Worm (Caenorhabditis elegans) whole organism, young adult: ENCODE data around the gene mif-4.
A peak's percentile ranks its signal among the peaks of the same experiment; 100 is the strongest.

Experiments used
- B0019.2 ChIP-seq: fragments of 200-800 bp; sonication (Bioruptor generic); conservative IDR thresholded peaks from 2 replicates; pipeline ENCODE4 v1.3.6; 2022; ENCODE audit warnings: missing genetic modification reagents, missing genetic modification characterization, missing compliant biosample characterization
- B0035.1 ChIP-seq: sonication (generic microtip); optimal IDR thresholded peaks from 2 replicates; lab custom pipeline; 2016; ENCODE audit warnings: missing genetic modification characterization, mild to moderate bottlenecking, missing compliant biosample characterization, missing genotype, missing genetic modification reagents
- B0261.1 ChIP-seq: sonication (generic microtip); optimal IDR thresholded peaks from 2 replicates; lab custom pipeline; 2016; ENCODE audit warnings: mild to moderate bottlenecking, missing genetic modification characterization, moderate library complexity, missing compliant biosample characterization
- B0336.3 ChIP-seq: fragments of 200-800 bp; sonication (Bioruptor generic); IDR thresholded peaks from 2 replicates; pipeline ENCODE4 v1.3.6; 2022; ENCODE audit warnings: missing genetic modification characterization, missing compliant biosample characterization
- D2030.7 ChIP-seq: fragments of 200-800 bp; sonication (Bioruptor generic); IDR thresholded peaks from 2 replicates; pipeline ENCODE4 v1.3.6; 2022; ENCODE audit warnings: missing genetic modification reagents, missing genetic modification characterization, missing compliant biosample characterization
- F22D6.2 ChIP-seq: sonication (generic microtip); optimal IDR thresholded peaks from 2 replicates; lab custom pipeline; 2016; ENCODE audit warnings: mild to moderate bottlenecking, missing genetic modification characterization, missing compliant biosample characterization
- F39B2.1 ChIP-seq: fragments of 200-800 bp; sonication (Bioruptor generic); IDR thresholded peaks from 2 replicates; pipeline ENCODE4 v1.3.6; 2022; ENCODE audit warnings: missing genetic modification reagents, missing genetic modification characterization, missing compliant biosample characterization
- F52B5.7 ChIP-seq: sonication (generic microtip); optimal IDR thresholded peaks from 2 replicates; lab custom pipeline; 2016; ENCODE audit warnings: mild to moderate bottlenecking, missing genetic modification characterization, missing compliant biosample characterization
- K12H6.12 ChIP-seq: fragments of 200-800 bp; sonication (Bioruptor generic); optimal IDR thresholded peaks from 2 replicates; lab custom pipeline; 2018; ENCODE audit warnings: mild to moderate bottlenecking, missing genetic modification characterization, missing compliant biosample characterization
- T26A5.8 ChIP-seq: sonication (generic microtip); optimal IDR thresholded peaks from 2 replicates; lab custom pipeline; 2016; ENCODE audit warnings: missing genetic modification characterization, missing compliant biosample characterization
- Y53G8AR.9 ChIP-seq: fragments of 200-800 bp; sonication (Bioruptor generic); conservative IDR thresholded peaks from 2 replicates; pipeline ENCODE4 v1.3.6; 2022; ENCODE audit warnings: missing genetic modification reagents, missing genetic modification characterization, missing compliant biosample characterization
- ZK185.1 ChIP-seq: sonication (generic microtip); optimal IDR thresholded peaks from 2 replicates; lab custom pipeline; 2016; ENCODE audit warnings: mild to moderate bottlenecking, missing genetic modification characterization, missing compliant biosample characterization; ENCODE audit not compliant: poor library complexity, severe bottlenecking
- akir-1 ChIP-seq: fragments of 200-800 bp; sonication (Bioruptor generic); optimal IDR thresholded peaks from 2 replicates; lab custom pipeline; 2018; ENCODE audit warnings: mild to moderate bottlenecking, missing genetic modification characterization, moderate library complexity, missing compliant biosample characterization
- ama-1 ChIP-seq, 3 experiments: fragments of 150-350 bp in 1 of 3; sonication (generic microtip) in 2 of 3; optimal IDR thresholded peaks; 2 replicates each; lab custom pipeline; 2014 to 2018; ENCODE audit warnings: missing biosample characterization in 2 of 3, missing genetic modification characterization in 2 of 3, missing genetic modification reagents in 2 of 3
- aptf-2 ChIP-seq: fragments of 200-800 bp; sonication (Bioruptor generic); conservative IDR thresholded peaks from 2 replicates; pipeline ENCODE4 v1.3.6; 2022; ENCODE audit warnings: missing genetic modification reagents, missing genetic modification characterization, missing compliant biosample characterization
- attf-3 ChIP-seq: fragments of 200-800 bp; sonication (Bioruptor generic); conservative IDR thresholded peaks from 2 replicates; pipeline ENCODE4 v1.3.6; 2022; ENCODE audit warnings: missing genetic modification reagents, missing genetic modification characterization, missing compliant biosample characterization
- ceh-27 ChIP-seq: fragments of 200-800 bp; sonication (Bioruptor generic); optimal IDR thresholded peaks from 2 replicates; lab custom pipeline; 2018; ENCODE audit warnings: mild to moderate bottlenecking, missing genetic modification characterization, moderate library complexity, missing compliant biosample characterization
- ceh-58 ChIP-seq: fragments of 200-800 bp; sonication (Bioruptor generic); IDR thresholded peaks from 2 replicates; pipeline ENCODE4 v1.3.6; 2022; ENCODE audit warnings: missing genetic modification characterization, missing compliant biosample characterization
- chd-7 ChIP-seq: sonication (generic microtip); optimal IDR thresholded peaks from 2 replicates; lab custom pipeline; 2016; ENCODE audit warnings: mild to moderate bottlenecking, missing genetic modification characterization, moderate library complexity, missing compliant biosample characterization
- dpff-1 ChIP-seq: sonication (generic microtip); optimal IDR thresholded peaks from 2 replicates; lab custom pipeline; 2017; ENCODE audit warnings: mild to moderate bottlenecking, missing genetic modification characterization, missing compliant biosample characterization
- efl-1 ChIP-seq: fragments of 150-350 bp; optimal IDR thresholded peaks from 2 replicates; lab custom pipeline; 2014; ENCODE audit warnings: missing biosample characterization, missing genetic modification reagents, missing genetic modification characterization
- egl-18 ChIP-seq: fragments of 200-800 bp; sonication (Bioruptor generic); IDR thresholded peaks from 2 replicates; pipeline ENCODE4 v1.3.6; 2022; ENCODE audit warnings: missing genetic modification reagents, missing genetic modification characterization, missing compliant biosample characterization
- ets-4 ChIP-seq: fragments of 200-800 bp; sonication (Bioruptor generic); optimal IDR thresholded peaks from 2 replicates; lab custom pipeline; 2018; ENCODE audit warnings: mild to moderate bottlenecking, missing genetic modification characterization, missing compliant biosample characterization
- fkh-3 ChIP-seq: sonication (generic microtip); optimal IDR thresholded peaks from 2 replicates; lab custom pipeline; 2016; ENCODE audit warnings: mild to moderate bottlenecking, missing genetic modification characterization, missing compliant biosample characterization
- him-1 ChIP-seq: sonication (generic microtip); optimal IDR thresholded peaks from 2 replicates; lab custom pipeline; 2016; ENCODE audit warnings: missing genotype, missing genetic modification reagents, missing genetic modification characterization, missing compliant biosample characterization
- hlh-12 ChIP-seq: sonication (generic microtip); optimal IDR thresholded peaks from 2 replicates; lab custom pipeline; 2016; ENCODE audit warnings: missing genetic modification characterization, missing compliant biosample characterization
- lag-1 ChIP-seq: fragments of 200-800 bp; sonication (Bioruptor generic); IDR thresholded peaks from 2 replicates; pipeline ENCODE4 v1.3.6; 2022; ENCODE audit warnings: missing genetic modification reagents, missing genetic modification characterization, missing compliant biosample characterization
- let-526 ChIP-seq: fragments of 200-800 bp; sonication (Bioruptor generic); IDR thresholded peaks from 2 replicates; pipeline ENCODE4 v1.3.6; 2022; ENCODE audit warnings: missing genetic modification reagents, missing genetic modification characterization, missing compliant biosample characterization
- lin-35 ChIP-seq, 3 experiments: fragments of 150-350 bp in 2 of 3; sonication (generic microtip) in 1 of 3; optimal IDR thresholded peaks; 2 replicates each; lab custom pipeline; 2014 to 2018; ENCODE audit warnings: missing biosample characterization in 3 of 3, missing genetic modification characterization in 3 of 3, missing genetic modification reagents in 3 of 3
- lin-54 ChIP-seq: fragments of 200-800 bp; sonication (Bioruptor generic); optimal IDR thresholded peaks from 2 replicates; lab custom pipeline; 2018; ENCODE audit warnings: mild to moderate bottlenecking, missing genetic modification characterization, missing compliant biosample characterization
- lsl-1 ChIP-seq: fragments of 200-800 bp; sonication (Bioruptor generic); optimal IDR thresholded peaks from 2 replicates; lab custom pipeline; 2018; ENCODE audit warnings: mild to moderate bottlenecking, missing genetic modification characterization, moderate library complexity, missing compliant biosample characterization
- madf-10 ChIP-seq: sonication (generic microtip); optimal IDR thresholded peaks from 2 replicates; lab custom pipeline; 2016; ENCODE audit warnings: mild to moderate bottlenecking, missing genetic modification characterization, missing compliant biosample characterization
- madf-6 ChIP-seq: fragments of 200-800 bp; sonication (Bioruptor generic); IDR thresholded peaks from 2 replicates; pipeline ENCODE4 v1.3.6; 2022; ENCODE audit warnings: missing genetic modification reagents, missing genetic modification characterization, missing compliant biosample characterization
- madf-8 ChIP-seq: fragments of 200-800 bp; sonication (Bioruptor generic); conservative IDR thresholded peaks from 2 replicates; pipeline ENCODE4 v1.3.6; 2022; ENCODE audit warnings: missing genetic modification reagents, missing genetic modification characterization, missing compliant biosample characterization
- mel-28 ChIP-seq: sonication (generic microtip); optimal IDR thresholded peaks from 2 replicates; lab custom pipeline; 2016; ENCODE audit warnings: borderline replicate concordance, mild to moderate bottlenecking, missing genetic modification characterization, missing compliant biosample characterization
- nfya-2 ChIP-seq: fragments of 200-800 bp; sonication (Bioruptor generic); IDR thresholded peaks from 2 replicates; pipeline ENCODE4 v1.3.6; 2022; ENCODE audit warnings: missing genetic modification reagents, missing genetic modification characterization, missing compliant biosample characterization
- nfyb-1 ChIP-seq: fragments of 200-800 bp; sonication (Bioruptor generic); IDR thresholded peaks from 2 replicates; pipeline ENCODE4 v1.3.6; 2022; ENCODE audit warnings: missing genetic modification reagents, missing genetic modification characterization, missing compliant biosample characterization
- nhr-120 ChIP-seq: fragments of 200-800 bp; sonication (Bioruptor generic); IDR thresholded peaks from 2 replicates; pipeline ENCODE4 v1.3.6; 2022; ENCODE audit warnings: missing genetic modification characterization, missing compliant biosample characterization
- pha-4 ChIP-seq: fragments of 150-350 bp; sonication (generic microtip); optimal IDR thresholded peaks from 2 replicates; lab custom pipeline; 2014; ENCODE audit warnings: missing biosample characterization, missing genetic modification reagents, missing genetic modification characterization
- rcor-1 ChIP-seq: fragments of 200-800 bp; sonication (Bioruptor generic); IDR thresholded peaks from 2 replicates; pipeline ENCODE4 v1.3.6; 2022; ENCODE audit warnings: missing genetic modification reagents, missing genetic modification characterization, missing compliant biosample characterization
- rec-8 ChIP-seq, 2 experiments: sonication (generic microtip); optimal IDR thresholded peaks; 2 replicates each; lab custom pipeline; 2016; ENCODE audit warnings: mild to moderate bottlenecking in 2 of 2, missing genetic modification characterization in 2 of 2, missing genetic modification reagents in 2 of 2, missing genotype in 2 of 2, missing biosample characterization in 1 of 2, missing compliant biosample characterization in 1 of 2, moderate library complexity in 1 of 2
- repo-1 ChIP-seq: sonication (generic microtip); optimal IDR thresholded peaks from 2 replicates; lab custom pipeline; 2017; ENCODE audit warnings: mild to moderate bottlenecking, missing genetic modification characterization, missing compliant biosample characterization
- rpc-1 ChIP-seq, 2 experiments: fragments of 150-350 bp in 1 of 2; sonication (generic microtip) in 1 of 2; optimal IDR thresholded peaks; 2 replicates each; lab custom pipeline; 2014 to 2018; ENCODE audit warnings: missing biosample characterization in 1 of 2, missing genetic modification characterization in 1 of 2, missing genetic modification reagents in 1 of 2, missing genotype in 1 of 2
- somi-1 ChIP-seq: fragments of 200-800 bp; sonication (Bioruptor generic); optimal IDR thresholded peaks from 2 replicates; lab custom pipeline; 2018; ENCODE audit warnings: mild to moderate bottlenecking, missing genetic modification characterization, missing compliant biosample characterization
- tlf-1 ChIP-seq: fragments of 200-800 bp; sonication (Bioruptor generic); optimal IDR thresholded peaks from 2 replicates; lab custom pipeline; 2018; ENCODE audit warnings: mild to moderate bottlenecking, missing genetic modification characterization, missing compliant biosample characterization
- zfh-2 ChIP-seq: fragments of 200-800 bp; sonication (Bioruptor generic); conservative IDR thresholded peaks from 2 replicates; pipeline ENCODE4 v1.3.6; 2022; ENCODE audit warnings: missing genetic modification reagents, missing genetic modification characterization, missing compliant biosample characterization
- ztf-18 ChIP-seq: sonication (generic microtip); optimal IDR thresholded peaks from 2 replicates; lab custom pipeline; 2016; ENCODE audit warnings: missing genotype, mild to moderate bottlenecking, missing genetic modification characterization, missing compliant biosample characterization
- ztf-25 ChIP-seq: fragments of 200-800 bp; sonication (Bioruptor generic); IDR thresholded peaks from 2 replicates; pipeline ENCODE4 v1.3.6; 2022; ENCODE audit warnings: missing genetic modification reagents, missing genetic modification characterization, missing compliant biosample characterization
- ztf-26 ChIP-seq: sonication (generic microtip); optimal IDR thresholded peaks from 2 replicates; lab custom pipeline; 2017; ENCODE audit warnings: missing genetic modification characterization, missing compliant biosample characterization

mif-4 gene

ce11 chrIV:6336748-6337147 is 954 bp upstream of the mif-4 start (continued):
- TF ChIP-seq hlh-12 (tag; lab: Kevin White, UChicago): no peak
- TF ChIP-seq nfya-2: no peak
- peak; percentile 72 for TF ChIP-seq ZK185.1 (tag; lab: Kevin White, UChicago)
- TF ChIP-seq B0261.1: peak; percentile 2
- no peak for TF ChIP-seq pha-4 (tag; lab: Kevin White, UChicago)
- TF ChIP-seq rpc-1 (optimal IDR thresholded peaks at IDR 0.05; lab: Kevin White, UChicago): no peak
- TF ChIP-seq rpc-1 (tag; optimal IDR thresholded peaks at IDR 0.05; lab: Kevin White, UChicago): no peak
- TF ChIP-seq dpff-1 (tag; lab: Kevin White, UChicago): peak; percentile 52
- peak; percentile 45 for TF ChIP-seq B0035.1
- TF ChIP-seq B0336.3: peak; percentile 97
- TF ChIP-seq nhr-120 (GFP tag; lab: Robert Waterston, UW): no peak
- peak; percentile 90 for TF ChIP-seq K12H6.12 (tag; lab: Kevin White, UChicago)
- TF ChIP-seq fkh-3 (tag; lab: Kevin White, UChicago): no peak
- peak; percentile 91 for TF ChIP-seq nfyb-1 (GFP tag; lab: Robert Waterston, UW)
- no peak for TF ChIP-seq ceh-58 (GFP tag; lab: Robert Waterston, UW)
- peak; percentile 63 for TF ChIP-seq mel-28 (tag; lab: Kevin White, UChicago)
- TF ChIP-seq him-1: no peak
- peak; percentile 95 for TF ChIP-seq ets-4 (GFP tag; lab: Kevin White, UChicago)
- no peak for TF ChIP-seq ama-1 (optimal IDR thresholded peaks at IDR 0.05; lab: Kevin White, UChicago)
- TF ChIP-seq ama-1 (GFP tag; optimal IDR thresholded peaks at IDR 0.05; lab: Kevin White, UChicago): peak in 1 of 2 experiments; percentile 55
- TF ChIP-seq madf-8 (GFP tag; lab: Robert Waterston, UW): no peak
- TF ChIP-seq repo-1 (tag; lab: Kevin White, UChicago): peak; percentile 84
- TF ChIP-seq akir-1 (GFP tag; lab: Kevin White, UChicago): peak; percentile 92
- TF ChIP-seq T26A5.8 (tag; lab: Kevin White, UChicago): no peak
- peak; percentile 91 for TF ChIP-seq tlf-1 (GFP tag; lab: Kevin White, UChicago)
- TF ChIP-seq let-526: peak; percentile 83
- peak; percentile 99 for TF ChIP-seq somi-1 (GFP tag; lab: Kevin White, UChicago)
- TF ChIP-seq chd-7 (tag; lab: Kevin White, UChicago): peak; percentile 97
- no peak for TF ChIP-seq efl-1 (GFP tag; lab: Kevin White, UChicago)
- TF ChIP-seq ztf-26: peak; percentile 96
- no peak for TF ChIP-seq F39B2.1 (GFP tag; lab: Robert Waterston, UW)
- TF ChIP-seq D2030.7 (GFP tag; lab: Robert Waterston, UW): no peak
- no peak for TF ChIP-seq ztf-25 (GFP tag; lab: Robert Waterston, UW)
- TF ChIP-seq attf-3 (GFP tag; lab: Robert Waterston, UW): no peak
- peak; percentile 55; the same call in 1 of the 2 replicates for TF ChIP-seq rcor-1
- TF ChIP-seq zfh-2 (GFP tag; lab: Robert Waterston, UW): peak; percentile 87
- peak in 1 of 3 experiments; percentile 82 for TF ChIP-seq lin-35 (GFP tag; optimal IDR thresholded peaks at IDR 0.05; lab: Kevin White, UChicago)
- peak; percentile 85 for TF ChIP-seq Y53G8AR.9 (GFP tag; lab: Robert Waterston, UW)
- TF ChIP-seq F22D6.2: peak; percentile 87
- TF ChIP-seq lin-54 (GFP tag; lab: Kevin White, UChicago): peak; percentile 70
- TF ChIP-seq B0019.2 (GFP tag; lab: Robert Waterston, UW): no peak
- TF ChIP-seq ztf-18 (tag; lab: Kevin White, UChicago): peak; percentile 55
- TF ChIP-seq madf-10 (tag; lab: Kevin White, UChicago): peak; percentile 83
- TF ChIP-seq lsl-1: no peak
- TF ChIP-seq rec-8 (tag; optimal IDR thresholded peaks at IDR 0.05; lab: Kevin White, UChicago): no peak
- TF ChIP-seq lag-1 (GFP tag; lab: Robert Waterston, UW): no peak
- peak; percentile 48; the same call in 1 of the 2 replicates for TF ChIP-seq madf-6 (GFP tag; lab: Robert Waterston, UW)
- TF ChIP-seq F52B5.7 (tag; lab: Kevin White, UChicago): peak; percentile 58
- TF ChIP-seq ceh-27 (GFP tag; lab: Kevin White, UChicago): peak; percentile 84
- TF ChIP-seq aptf-2 (GFP tag; lab: Robert Waterston, UW): no peak
- TF ChIP-seq egl-18 (GFP tag; lab: Robert Waterston, UW): no peak
